Fruit fly (Drosophila melanogaster) whole organism, embryonic: Measurements from ENCODE around the gene CG3104.

Experiments used
- CG10209 ChIP-seq: fragments of 200-800 bp; sonication (Bioruptor generic); optimal IDR thresholded peaks from 3 replicates; lab custom pipeline; 2017; ENCODE audit warnings: missing biosample characterization, mild to moderate bottlenecking, missing genetic modification characterization, missing genetic modification reagents
- CG10543 ChIP-seq: fragments of 200-800 bp; sonication (Bioruptor generic); optimal IDR thresholded peaks from 3 replicates; lab custom pipeline; 2017; ENCODE audit warnings: missing biosample characterization, mild to moderate bottlenecking, missing genetic modification characterization, moderate library complexity
- CG11560 ChIP-seq: fragments of 200-800 bp; sonication (Bioruptor generic); IDR thresholded peaks from 3 replicates; pipeline ENCODE4 v1.3.6; 2022; ENCODE audit warnings: missing biosample characterization, missing genetic modification characterization
- CG12942 ChIP-seq: fragments of 200-800 bp; sonication (Bioruptor generic); optimal IDR thresholded peaks from 3 replicates; lab custom pipeline; 2016; ENCODE audit warnings: missing biosample characterization, missing genetic modification characterization
- CG14441 ChIP-seq: fragments of 200-800 bp; sonication (Bioruptor generic); IDR thresholded peaks from 2 replicates; pipeline ENCODE4 v1.3.6; 2022; ENCODE audit warnings: missing biosample characterization, missing genetic modification characterization
- CG15696 ChIP-seq: fragments of 200-800 bp; sonication (Bioruptor generic); optimal IDR thresholded peaks from 2 replicates; lab custom pipeline; 2019; ENCODE audit warnings: missing biosample characterization, mild to moderate bottlenecking, missing genetic modification characterization, moderate library complexity
- CG1602 ChIP-seq: fragments of 200-800 bp; sonication (Bioruptor generic); optimal IDR thresholded peaks from 3 replicates; lab custom pipeline; 2016; ENCODE audit warnings: missing biosample characterization, missing genetic modification characterization
- CG17385 ChIP-seq: fragments of 200-800 bp; sonication (Bioruptor generic); optimal IDR thresholded peaks from 3 replicates; lab custom pipeline; 2018; ENCODE audit warnings: missing biosample characterization, mild to moderate bottlenecking, missing genetic modification characterization
- CG17568 ChIP-seq: fragments of 200-800 bp; sonication (Bioruptor generic); optimal IDR thresholded peaks from 2 replicates; lab custom pipeline; 2018; ENCODE audit warnings: missing biosample characterization, mild to moderate bottlenecking, missing genetic modification characterization, moderate library complexity
- CG2678 ChIP-seq: fragments of 200-800 bp; sonication (Bioruptor generic); optimal IDR thresholded peaks from 3 replicates; lab custom pipeline; 2019; ENCODE audit warnings: missing biosample characterization, mild to moderate bottlenecking, missing genetic modification characterization, moderate library complexity
- CG31365 ChIP-seq: fragments of 200-800 bp; sonication (Bioruptor generic); optimal IDR thresholded peaks from 2 replicates; lab custom pipeline; 2018; ENCODE audit warnings: missing biosample characterization, mild to moderate bottlenecking, missing genetic modification characterization
- CG34422 ChIP-seq: fragments of 200-800 bp; sonication (Bioruptor generic); IDR thresholded peaks from 3 replicates; pipeline ENCODE4 v1.3.6; 2022; ENCODE audit warnings: missing biosample characterization, missing genetic modification characterization
- CG43689 ChIP-seq: fragments of 200-800 bp; sonication (Bioruptor generic); IDR thresholded peaks from 2 replicates; pipeline ENCODE4 v1.3.6; 2022; ENCODE audit warnings: missing biosample characterization, missing genetic modification characterization
- CG6175 ChIP-seq: fragments of 200-800 bp; sonication (Bioruptor generic); IDR thresholded peaks from 3 replicates; pipeline ENCODE4 v1.3.6; 2022; ENCODE audit warnings: missing biosample characterization, missing genetic modification characterization
- CG6683 ChIP-seq: fragments of 200-800 bp; sonication (Bioruptor generic); optimal IDR thresholded peaks from 2 replicates; lab custom pipeline; 2017; ENCODE audit warnings: missing biosample characterization, mild to moderate bottlenecking, missing genetic modification characterization, missing genetic modification reagents
- CG6689 ChIP-seq: fragments of 200-800 bp; sonication (Bioruptor generic); IDR thresholded peaks from 2 replicates; pipeline ENCODE4 v1.3.6; 2022; ENCODE audit warnings: missing biosample characterization, missing genetic modification characterization
- CG6791 ChIP-seq: fragments of 200-800 bp; sonication (Bioruptor generic); IDR thresholded peaks from 3 replicates; pipeline ENCODE4 v1.3.6; 2022; ENCODE audit warnings: missing biosample characterization, missing genetic modification characterization; ENCODE audit not compliant: partially characterized antibody
- CG6813 ChIP-seq: fragments of 200-800 bp; sonication (Bioruptor generic); optimal IDR thresholded peaks from 2 replicates; lab custom pipeline; 2017; ENCODE audit warnings: missing biosample characterization, missing genetic modification characterization, mild to moderate bottlenecking, moderate library complexity, missing genetic modification reagents
- CG8089 ChIP-seq: fragments of 200-800 bp; sonication (Bioruptor generic); optimal IDR thresholded peaks from 3 replicates; lab custom pipeline; 2016; ENCODE audit warnings: missing biosample characterization, missing genetic modification characterization
- CG8924 ChIP-seq: fragments of 200-800 bp; optimal IDR thresholded peaks from 3 replicates; lab custom pipeline; 2019; ENCODE audit warnings: missing biosample characterization, mild to moderate bottlenecking, missing genetic modification characterization, moderate library complexity
- CG9727 ChIP-seq: fragments of 200-800 bp; sonication (Bioruptor generic); optimal IDR thresholded peaks from 3 replicates; lab custom pipeline; 2017; ENCODE audit warnings: missing biosample characterization, mild to moderate bottlenecking, missing genetic modification characterization
- Dbx ChIP-seq: fragments of 200-800 bp; sonication (Bioruptor generic); IDR thresholded peaks from 3 replicates; pipeline ENCODE4 v1.3.6; 2022; ENCODE audit warnings: missing biosample characterization, missing genetic modification characterization
- Dp ChIP-seq: fragments of 200-800 bp; sonication (Bioruptor generic); optimal IDR thresholded peaks from 2 replicates; lab custom pipeline; 2018; ENCODE audit warnings: missing biosample characterization, mild to moderate bottlenecking, missing genetic modification characterization, moderate library complexity
- Ets65A ChIP-seq: fragments of 200-800 bp; sonication (Bioruptor generic); peaks from one replicate; lab custom pipeline; 2016; ENCODE audit warnings: missing biosample characterization, missing genetic modification characterization
- Max ChIP-seq: fragments of 200-800 bp; sonication (Bioruptor generic); optimal IDR thresholded peaks from 2 replicates; lab custom pipeline; 2016; ENCODE audit warnings: missing biosample characterization, mild to moderate bottlenecking, missing genetic modification characterization
- NC2α ChIP-seq: fragments of 200-800 bp; sonication (Bioruptor generic); optimal IDR thresholded peaks from 2 replicates; lab custom pipeline; 2016; ENCODE audit warnings: missing biosample characterization, missing genetic modification characterization
- Pdp1 ChIP-seq, 2 experiments: fragments of 200-800 bp; sonication (Bioruptor generic); optimal IDR thresholded peaks; 3 replicates each; lab custom pipeline; 2016; ENCODE audit warnings: missing biosample characterization in 2 of 2, missing genetic modification characterization in 2 of 2, mild to moderate bottlenecking in 1 of 2, moderate library complexity in 1 of 2
- Sox100B ChIP-seq: fragments of 200-800 bp; sonication (Bioruptor generic); optimal IDR thresholded peaks from 3 replicates; lab custom pipeline; 2018; ENCODE audit warnings: missing biosample characterization, mild to moderate bottlenecking, missing genetic modification characterization
- Trl ChIP-seq, 3 experiments: fragments of >200 bp in 2 of 3; fragments of 200-800 bp in 1 of 3; sonication (Bioruptor generic) in 1 of 3; optimal IDR thresholded peaks; 2 replicates in 1 of 3; 3 replicates in 2 of 3; lab custom pipeline; 2016 to 2017; ENCODE audit warnings: missing biosample characterization in 1 of 3, missing genetic modification characterization in 1 of 3
- cas ChIP-seq: fragments of 200-800 bp; sonication (Bioruptor generic); IDR thresholded peaks from 2 replicates; pipeline ENCODE4 v1.3.6; 2022; ENCODE audit warnings: missing biosample characterization, missing genetic modification characterization
- crol ChIP-seq: fragments of 200-800 bp; sonication (Bioruptor generic); IDR thresholded peaks from 2 replicates; pipeline ENCODE4 v1.3.6; 2022; ENCODE audit warnings: missing biosample characterization, missing genetic modification characterization
- dm ChIP-seq: fragments of 200-800 bp; sonication (Bioruptor generic); optimal IDR thresholded peaks from 3 replicates; lab custom pipeline; 2016; ENCODE audit warnings: missing biosample characterization, missing genetic modification characterization
- fd102C ChIP-seq: fragments of 200-800 bp; sonication (Bioruptor generic); optimal IDR thresholded peaks from 2 replicates; lab custom pipeline; 2018; ENCODE audit warnings: missing biosample characterization, mild to moderate bottlenecking, missing genetic modification characterization, moderate library complexity
- gro ChIP-seq: fragments of 200-800 bp; sonication (Bioruptor generic); optimal IDR thresholded peaks from 2 replicates; lab custom pipeline; 2016; ENCODE audit warnings: missing biosample characterization, missing genetic modification characterization
- ham ChIP-seq: fragments of 200-800 bp; sonication (Bioruptor generic); IDR thresholded peaks from 2 replicates; pipeline ENCODE4 v1.3.6; 2022; ENCODE audit warnings: missing biosample characterization, missing genetic modification characterization
- lab ChIP-seq: fragments of 200-800 bp; sonication (Bioruptor generic); optimal IDR thresholded peaks from 3 replicates; lab custom pipeline; 2017; ENCODE audit warnings: missing biosample characterization, missing genetic modification characterization, mild to moderate bottlenecking, moderate library complexity, missing genetic modification reagents
- lov ChIP-seq, 2 experiments: fragments of 200-800 bp in 1 of 2; fragments of >200 bp in 1 of 2; sonication (Bioruptor generic) in 1 of 2; IDR thresholded peaks in 1 of 2; optimal IDR thresholded peaks in 1 of 2; 2 replicates in 1 of 2; 3 replicates in 1 of 2; pipeline versions ENCODE4 v1.3.6 to Lab custom; 2017 to 2022; ENCODE audit warnings: missing biosample characterization in 1 of 2, missing genetic modification characterization in 1 of 2
- maf-S ChIP-seq: fragments of 200-800 bp; sonication (Bioruptor generic); optimal IDR thresholded peaks from 2 replicates; lab custom pipeline; 2016; ENCODE audit warnings: missing biosample characterization, missing genetic modification characterization
- nau ChIP-seq: fragments of 200-800 bp; sonication (Bioruptor generic); optimal IDR thresholded peaks from 3 replicates; lab custom pipeline; 2017; ENCODE audit warnings: missing biosample characterization, mild to moderate bottlenecking, missing genetic modification characterization, missing genetic modification reagents
- odd ChIP-seq: fragments of 200-800 bp; sonication (Bioruptor generic); optimal IDR thresholded peaks from 2 replicates; lab custom pipeline; 2017; ENCODE audit warnings: missing biosample characterization, mild to moderate bottlenecking, missing genetic modification characterization
- org-1 ChIP-seq: fragments of 200-800 bp; sonication (Bioruptor generic); optimal IDR thresholded peaks from 2 replicates; lab custom pipeline; 2017; ENCODE audit warnings: missing biosample characterization, missing genetic modification characterization
- scrt ChIP-seq: fragments of 200-800 bp; sonication (Bioruptor generic); optimal IDR thresholded peaks from 2 replicates; lab custom pipeline; 2018; ENCODE audit warnings: missing biosample characterization, mild to moderate bottlenecking, missing genetic modification characterization, moderate library complexity
- tap ChIP-seq: fragments of 200-800 bp; optimal IDR thresholded peaks from 3 replicates; lab custom pipeline; 2019; ENCODE audit warnings: missing biosample characterization, mild to moderate bottlenecking, missing genetic modification characterization, moderate library complexity
- unpg ChIP-seq: fragments of 200-800 bp; sonication (Bioruptor generic); optimal IDR thresholded peaks from 3 replicates; lab custom pipeline; 2018; ENCODE audit warnings: missing biosample characterization, mild to moderate bottlenecking, missing genetic modification characterization, moderate library complexity
- z ChIP-seq: fragments of 200-800 bp; sonication (Bioruptor generic); IDR thresholded peaks from 3 replicates; pipeline ENCODE4 v1.3.6; 2022; ENCODE audit warnings: missing biosample characterization, missing genetic modification characterization

The CG3104 gene

DNA sequence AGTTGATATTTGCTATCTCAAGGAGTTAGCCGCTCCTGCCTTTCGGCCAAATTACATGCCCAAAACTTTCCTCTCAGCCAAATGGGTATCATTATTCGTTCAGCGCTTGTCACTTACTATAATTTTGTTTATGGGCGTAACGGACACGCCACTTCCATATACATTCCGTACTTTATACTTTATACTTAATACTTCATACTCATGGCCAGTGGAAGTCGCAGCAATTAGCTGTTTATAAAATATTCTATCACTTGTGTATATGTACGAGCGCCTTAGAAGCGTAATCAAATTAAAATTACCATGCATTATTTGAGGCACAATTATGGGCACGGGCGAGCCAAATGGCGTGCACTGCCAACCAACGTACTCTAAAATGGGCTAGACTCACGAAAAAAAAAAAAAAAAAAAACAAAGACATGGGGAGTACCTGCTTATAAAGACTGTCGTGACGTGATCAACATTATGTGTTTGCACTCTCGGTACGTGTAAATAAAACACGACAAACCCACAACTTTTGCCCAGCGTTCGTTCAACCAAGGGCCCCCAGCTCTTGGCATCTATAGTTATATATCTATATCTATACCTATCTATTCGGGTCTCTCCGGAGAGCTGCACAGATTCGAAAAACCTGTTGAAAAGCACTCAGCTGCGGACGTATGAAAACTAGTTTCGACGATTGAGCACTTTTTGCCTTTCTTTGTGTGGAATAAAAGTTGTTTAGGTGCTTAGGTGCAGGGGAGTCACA is 5.7 kb upstream of the CG3104 start (continued):
- TF ChIP-seq Trl (optimal IDR thresholded peaks at IDR 0.05; lab: Kevin White, UChicago) (peak; percentile 32 to 36), Trl (GFP tag; optimal IDR thresholded peaks at IDR 0.05; lab: Kevin White, UChicago) (no peak), unpg (GFP tag; lab: Kevin White, UChicago) (peak; percentile 25), Pdp1 (GFP tag; optimal IDR thresholded peaks at IDR 0.05; lab: Kevin White, UChicago) (peak in 1 of 2 experiments; percentile 27), z (GFP tag; lab: Robert Waterston, UW) (peak; percentile 94), CG31365 (tag; lab: Kevin White, UChicago) (peak; percentile 30), nau (no peak), odd (GFP tag; lab: Kevin White, UChicago) (peak; percentile 40), CG10209 (GFP tag; lab: Kevin White, UChicago) (no peak), CG6683 (GFP tag; lab: Kevin White, UChicago) (no peak), lov (optimal IDR thresholded peaks at IDR 0.05; lab: Kevin White, UChicago) (no peak), lov (GFP tag; IDR thresholded peaks at IDR 0.05; lab: Robert Waterston, UW) (no peak), scrt (peak; percentile 2), CG15696 (tag; lab: Kevin White, UChicago) (peak; percentile 34), CG6813 (GFP tag; lab: Kevin White, UChicago) (peak; percentile 64), ham (GFP tag; lab: Robert Waterston, UW) (no peak), CG43689 (no peak)
- TF ChIP-seq, all 482 proteins: peak for 73

- TF ChIP-seq crol (GFP tag; lab: Robert Waterston, UW) (peak; percentile 75), CG6689 (0 out of 2 replicates have a peak, but pooled peaks have one; percentile 23), CG6175 (GFP tag; lab: Robert Waterston, UW) (no peak), lab (GFP tag; lab: Kevin White, UChicago) (peak; percentile 60), CG8089 (GFP tag; lab: Kevin White, UChicago) (no peak), Max (GFP tag; lab: Kevin White, UChicago) (no peak), cas (GFP tag; lab: Robert Waterston, UW) (no peak), CG1602 (no peak), CG12942 (GFP tag; lab: Kevin White, UChicago) (no peak), CG17568 (GFP tag; lab: Kevin White, UChicago) (no peak), Sox100B (peak; percentile 11), Ets65A (GFP tag; lab: Kevin White, UChicago) (peak; percentile 35), Dbx (GFP tag; lab: Robert Waterston, UW) (0 out of 3 replicates have a peak, but pooled peaks have one; percentile 25), CG14441 (GFP tag; lab: Robert Waterston, UW) (0 out of 2 replicates have a peak, but pooled peaks have one; percentile 22), gro (GFP tag; lab: Kevin White, UChicago) (peak; percentile 29), fd102C (GFP tag; lab: Kevin White, UChicago) (no peak), maf-S (GFP tag; lab: Kevin White, UChicago) (no peak), z (GFP tag; lab: Robert Waterston, UW) (peak; percentile 78), CG6791 (GFP tag; lab: Robert Waterston, UW) (no peak), Dp (GFP tag; lab: Kevin White, UChicago) (no peak), org-1 (GFP tag; lab: Kevin White, UChicago) (no peak), ham (GFP tag; lab: Robert Waterston, UW) (no peak), CG8924 (tag; lab: Kevin White, UChicago) (peak; percentile 24), CG10543 (GFP tag; lab: Kevin White, UChicago) (peak; percentile 53), CG17385 (peak; percentile 86), CG34422 (GFP tag; lab: Robert Waterston, UW) (no peak), dm (GFP tag; lab: Kevin White, UChicago) (no peak), CG2678 (tag; lab: Kevin White, UChicago) (peak; percentile 36), CG9727 (GFP tag; lab: Kevin White, UChicago) (peak; percentile 2), CG11560 (no peak), tap (tag; lab: Kevin White, UChicago) (peak; percentile 30), NC2α (GFP tag; lab: Kevin White, UChicago) (no peak)
Observed at dm6 chr2L:2857862-2858734, 2.5 kb upstream of the CG3104 start.
